Worm (Caenorhabditis elegans): Measurements from ENCODE around the gene clec-143.

clec-143 gene

DNA sequence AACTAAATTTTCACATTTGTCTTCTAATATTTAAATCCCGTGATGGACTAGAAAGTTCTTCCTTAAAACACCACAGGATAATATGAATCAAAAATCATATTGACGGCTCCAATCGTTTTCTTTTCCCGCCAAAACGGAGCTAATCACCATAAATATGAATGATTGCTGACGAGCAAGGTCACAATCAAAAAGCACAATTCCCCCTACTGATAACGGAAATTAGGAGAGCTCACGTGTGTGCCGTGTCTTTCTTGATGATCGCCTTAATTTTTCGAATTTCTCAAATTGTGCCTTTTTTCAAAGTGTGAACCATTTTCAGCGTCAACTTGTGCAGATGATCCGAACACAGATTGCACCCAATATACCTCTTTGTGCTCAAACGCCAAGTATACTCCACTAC is 26.2 kb downstream of the clec-143 start:
- TF ChIP-seq dmd-8 (GFP tag; IDR thresholded peaks at IDR 0.05) = no peak
- no peak for TF ChIP-seq nhr-102 (tag; optimal IDR thresholded peaks at IDR 0.05)
- no peak for TF ChIP-seq tag-97 (GFP tag; IDR thresholded peaks at IDR 0.05)
- TF ChIP-seq sdz-12 (GFP tag; optimal IDR thresholded peaks at IDR 0.05) = no peak
- TF ChIP-seq madf-5 (GFP tag; IDR thresholded peaks at IDR 0.05) = no peak
- no peak for TF ChIP-seq attf-4 (tag; optimal IDR thresholded peaks at IDR 0.05)
- TF ChIP-seq egl-43 (GFP tag; IDR thresholded peaks at IDR 0.05) = no peak
- TF ChIP-seq zip-2 (tag; optimal IDR thresholded peaks at IDR 0.05) = no peak
- no peak for TF ChIP-seq ctbp-1 (GFP tag; IDR thresholded peaks at IDR 0.05)
- TF ChIP-seq jun-1 (tag; optimal IDR thresholded peaks at IDR 0.05) = no peak
- TF ChIP-seq dve-1 (tag; optimal IDR thresholded peaks at IDR 0.05; ENCODE audit: insufficient read depth) = peak; percentile 51
- TF ChIP-seq hlh-11 (tag; optimal IDR thresholded peaks at IDR 0.05) = peak; percentile 56
- TF ChIP-seq ZK546.5 (tag; optimal IDR thresholded peaks at IDR 0.05) = no peak
- no peak for TF ChIP-seq F44E2.7 (GFP tag; IDR thresholded peaks at IDR 0.05)
- no peak for TF ChIP-seq lin-39 (tag; optimal IDR thresholded peaks at IDR 0.05)
- no peak for TF ChIP-seq saeg-2 (GFP tag; IDR thresholded peaks at IDR 0.05)
- TF ChIP-seq ztf-11 (tag; optimal IDR thresholded peaks at IDR 0.05) = no peak
- TF ChIP-seq egl-27 (tag; optimal IDR thresholded peaks at IDR 0.05) = no peak
- no peak for TF ChIP-seq F37D6.2 (tag; optimal IDR thresholded peaks at IDR 0.05)
- no peak for TF ChIP-seq set-16 (GFP tag; IDR thresholded peaks at IDR 0.05)
- no peak for TF ChIP-seq nhr-11 (tag; optimal IDR thresholded peaks at IDR 0.05)
- no peak for TF ChIP-seq arid-1 (GFP tag; conservative IDR thresholded peaks at IDR 0.05)
- TF ChIP-seq lin-13 (GFP tag; optimal IDR thresholded peaks at IDR 0.05) = no peak
- no peak for TF ChIP-seq lin-38 (GFP tag; IDR thresholded peaks at IDR 0.05)
- no peak for TF ChIP-seq unc-130 (GFP tag; optimal IDR thresholded peaks at IDR 0.05)
- TF ChIP-seq ceh-32 (tag; optimal IDR thresholded peaks at IDR 0.05; ENCODE audit: poor library complexity) = no peak
- no peak for TF ChIP-seq vab-7 (GFP tag; IDR thresholded peaks at IDR 0.05)
- TF ChIP-seq php-3 (GFP tag; IDR thresholded peaks at IDR 0.05) = no peak
- peak; percentile 23 for TF ChIP-seq mxl-3 (GFP tag; optimal IDR thresholded peaks at IDR 0.05)
- TF ChIP-seq pqm-1 (tag; optimal IDR thresholded peaks at IDR 0.05) = peak; percentile 42
- no peak for TF ChIP-seq madf-9 (GFP tag; conservative IDR thresholded peaks at IDR 0.05)
- peak; percentile 58 for TF ChIP-seq hlh-30 (tag; optimal IDR thresholded peaks at IDR 0.05; ENCODE audit: insufficient read depth)
- TF ChIP-seq daf-19 (GFP tag; conservative IDR thresholded peaks at IDR 0.05) = no peak
- no peak for TF ChIP-seq unc-39 (tag; optimal IDR thresholded peaks at IDR 0.05)
- TF ChIP-seq zfp-3 (GFP tag; conservative IDR thresholded peaks at IDR 0.05) = no peak
- TF ChIP-seq nhr-77 (tag; optimal IDR thresholded peaks at IDR 0.05) = peak; percentile 18
- no peak for TF ChIP-seq lsy-2 (tag; optimal IDR thresholded peaks at IDR 0.05)
- no peak for TF ChIP-seq snpc-4 (tag; optimal IDR thresholded peaks at IDR 0.05)
- TF ChIP-seq Y5F2A.4 (GFP tag; optimal IDR thresholded peaks at IDR 0.05) = no peak
- peak in 1 of 2 experiments; percentile 19 for TF ChIP-seq mdl-1 (tag; optimal IDR thresholded peaks at IDR 0.05)
- no peak for TF ChIP-seq aha-1 (tag)
- TF ChIP-seq zag-1 (tag; optimal IDR thresholded peaks at IDR 0.05) = no peak
- no peak for TF ChIP-seq daf-16 (GFP tag; optimal IDR thresholded peaks at IDR 0.05)
- TF ChIP-seq daf-16 (tag; optimal IDR thresholded peaks at IDR 0.05) = peak; percentile 46
- no peak for TF ChIP-seq hmg-1.1 (GFP tag; IDR thresholded peaks at IDR 0.05)
- TF ChIP-seq snpc-1.2 (GFP tag; IDR thresholded peaks at IDR 0.05) = no peak
- TF ChIP-seq ceh-44 (GFP tag; IDR thresholded peaks at IDR 0.05) = no peak
- no peak for TF ChIP-seq ceh-28 (tag; optimal IDR thresholded peaks at IDR 0.05)
- TF ChIP-seq zfp-2 (tag; optimal IDR thresholded peaks at IDR 0.05) = no peak
- no peak for TF ChIP-seq ceh-62 (tag; optimal IDR thresholded peaks at IDR 0.05)
- no peak for TF ChIP-seq spr-1 (tag; optimal IDR thresholded peaks at IDR 0.05)
- no peak for TF ChIP-seq lin-1 (GFP tag; IDR thresholded peaks at IDR 0.05)
